Fruit fly (Drosophila melanogaster): Measurements from ENCODE around the gene RpL28.

dm6 chr3L:3249664-3249996 is 26.9 kb upstream of the RpL28 start:
- TF ChIP-seq Vsx2 (GFP tag; optimal IDR thresholded peaks at IDR 0.05; ENCODE audit: partially characterized antibody) (no peak), usp (GFP tag; optimal IDR thresholded peaks at IDR 0.05) (no peak), Myc (optimal IDR thresholded peaks at IDR 0.05) (no peak), Mio (GFP tag; optimal IDR thresholded peaks at IDR 0.05) (no peak), sage (GFP tag; optimal IDR thresholded peaks at IDR 0.05) (no peak), Dfd (GFP tag; optimal IDR thresholded peaks at IDR 0.05) (no peak)
